Worm (Caenorhabditis elegans) whole organism, L4 larva: ENCODE results near the gene T20B3.14.

Source experiments
- F37D6.2 ChIP-seq: sonication (generic microtip); optimal IDR thresholded peaks from 2 replicates; lab custom pipeline; 2016; ENCODE audit warnings: mild to moderate bottlenecking, missing genetic modification characterization, missing compliant biosample characterization
- F44E2.7 ChIP-seq: fragments of 200-800 bp; sonication (Bioruptor generic); IDR thresholded peaks from 2 replicates; pipeline ENCODE4 v2.1.2; 2022; ENCODE audit warnings: missing genetic modification characterization, missing compliant biosample characterization
- F49E8.2 ChIP-seq: sonication (generic microtip); optimal IDR thresholded peaks from 2 replicates; lab custom pipeline; 2016; ENCODE audit warnings: missing compliant biosample characterization, mild to moderate bottlenecking, missing genetic modification characterization, borderline replicate concordance
- R02D3.7 ChIP-seq: fragments of 150-350 bp; sonication (generic microtip); optimal IDR thresholded peaks from 3 replicates; lab custom pipeline; 2014; ENCODE audit warnings: missing biosample characterization, missing genetic modification characterization
- T20F7.1 ChIP-seq: fragments of 200-800 bp; sonication (Bioruptor generic); optimal IDR thresholded peaks from 2 replicates; lab custom pipeline; 2018; ENCODE audit warnings: mild to moderate bottlenecking, missing genetic modification characterization, missing compliant biosample characterization
- ZK546.5 ChIP-seq, 2 experiments: sonication (generic microtip); optimal IDR thresholded peaks; 2 replicates each; lab custom pipeline; 2017; ENCODE audit warnings: missing biosample characterization in 2 of 2, missing genetic modification characterization in 2 of 2
- aha-1 ChIP-seq: fragments of 150-350 bp; peaks from one replicate; lab custom pipeline; 2014; ENCODE audit warnings: missing biosample characterization, missing genetic modification characterization
- ama-1 ChIP-seq: fragments of 150-350 bp; optimal IDR thresholded peaks from 2 replicates; lab custom pipeline; 2014; ENCODE audit warnings: inconsistent platforms, mixed read lengths
- ceh-20 ChIP-seq: fragments of 200-800 bp; sonication (Bioruptor generic); IDR thresholded peaks from 2 replicates; pipeline ENCODE4 v1.3.6; 2022; ENCODE audit warnings: missing genetic modification reagents, missing genetic modification characterization, missing compliant biosample characterization
- ceh-28 ChIP-seq: fragments of 150-350 bp; optimal IDR thresholded peaks from 2 replicates; lab custom pipeline; 2014; ENCODE audit warnings: missing biosample characterization, missing genetic modification reagents, missing genetic modification characterization
- ceh-32 ChIP-seq: sonication (generic microtip); optimal IDR thresholded peaks from 2 replicates; lab custom pipeline; 2016; ENCODE audit warnings: mild to moderate bottlenecking, missing genetic modification characterization, missing compliant biosample characterization; ENCODE audit not compliant: poor library complexity
- ceh-82 ChIP-seq: sonication (generic microtip); optimal IDR thresholded peaks from 2 replicates; lab custom pipeline; 2017; ENCODE audit warnings: missing biosample characterization, missing genetic modification characterization
- ctbp-1 ChIP-seq: fragments of 200-800 bp; sonication (Bioruptor generic); IDR thresholded peaks from 2 replicates; pipeline ENCODE4 v1.3.6; 2022; ENCODE audit warnings: missing genetic modification reagents, missing genetic modification characterization, missing compliant biosample characterization
- dve-1 ChIP-seq: sonication (generic microtip); optimal IDR thresholded peaks from 2 replicates; lab custom pipeline; 2017; ENCODE audit warnings: antibody characterized with exemption, mild to moderate bottlenecking, missing genetic modification characterization, missing compliant biosample characterization; ENCODE audit not compliant: insufficient read depth
- gei-8 ChIP-seq: fragments of 200-800 bp; sonication (Bioruptor generic); optimal IDR thresholded peaks from 2 replicates; lab custom pipeline; 2018; ENCODE audit warnings: mild to moderate bottlenecking, missing genetic modification characterization, missing compliant biosample characterization
- hif-1 ChIP-seq, 2 experiments: sonication (generic microtip); optimal IDR thresholded peaks; 2 replicates each; lab custom pipeline; 2016 to 2017; ENCODE audit warnings: missing compliant biosample characterization in 2 of 2, missing genetic modification characterization in 2 of 2, missing genetic modification reagents in 2 of 2, missing genotype in 2 of 2, mild to moderate bottlenecking in 1 of 2
- hlh-11 ChIP-seq: fragments of 200-800 bp; sonication (Bioruptor generic); optimal IDR thresholded peaks from 2 replicates; lab custom pipeline; 2018; ENCODE audit warnings: mild to moderate bottlenecking, missing genetic modification characterization, missing compliant biosample characterization
- hlh-30 ChIP-seq: sonication (generic microtip); optimal IDR thresholded peaks from 2 replicates; lab custom pipeline; 2017; ENCODE audit warnings: antibody characterized with exemption, mild to moderate bottlenecking, missing genetic modification characterization, missing compliant biosample characterization; ENCODE audit not compliant: insufficient read depth
- jun-1 ChIP-seq: fragments of 150-350 bp; optimal IDR thresholded peaks from 2 replicates; lab custom pipeline; 2014; ENCODE audit warnings: missing biosample characterization, missing genetic modification reagents, missing genetic modification characterization
- lim-7 ChIP-seq: fragments of 200-800 bp; sonication (Bioruptor generic); IDR thresholded peaks from 2 replicates; pipeline ENCODE4 v1.3.6; 2022; ENCODE audit warnings: missing genetic modification characterization, missing compliant biosample characterization
- lin-15B ChIP-seq: fragments of 150-350 bp; sonication (generic microtip); optimal IDR thresholded peaks from 3 replicates; lab custom pipeline; 2014; ENCODE audit warnings: missing biosample characterization, missing genetic modification characterization
- lsy-2 ChIP-seq, 2 experiments: fragments of 150-350 bp in 1 of 2; sonication (generic microtip) in 1 of 2; optimal IDR thresholded peaks; 2 replicates each; lab custom pipeline; 2014 to 2017; ENCODE audit warnings: missing biosample characterization in 2 of 2, missing genetic modification characterization in 2 of 2
- mdl-1 ChIP-seq, 2 experiments: fragments of 150-350 bp in 1 of 2; sonication (generic microtip) in 1 of 2; optimal IDR thresholded peaks; 2 replicates each; lab custom pipeline; 2014 to 2017; ENCODE audit warnings: missing biosample characterization in 2 of 2, missing genetic modification characterization in 2 of 2
- mes-2 ChIP-seq: sonication (generic microtip); optimal IDR thresholded peaks from 2 replicates; lab custom pipeline; 2016; ENCODE audit warnings: missing genotype, mild to moderate bottlenecking, missing genetic modification characterization, missing compliant biosample characterization; ENCODE audit not compliant: poor library complexity, severe bottlenecking
- mxl-2 ChIP-seq: fragments of 200-800 bp; sonication (Bioruptor generic); conservative IDR thresholded peaks from 2 replicates; pipeline ENCODE4 v1.3.6; 2022; ENCODE audit warnings: missing genetic modification reagents, missing genetic modification characterization, missing compliant biosample characterization
- nhr-10 ChIP-seq: fragments of 150-350 bp; optimal IDR thresholded peaks from 2 replicates; lab custom pipeline; 2014; ENCODE audit warnings: missing biosample characterization, missing genetic modification characterization
- nhr-25 ChIP-seq: sonication (generic microtip); optimal IDR thresholded peaks from 2 replicates; lab custom pipeline; 2017; ENCODE audit warnings: missing genetic modification characterization, mild to moderate bottlenecking, missing compliant biosample characterization, antibody characterized with exemption, moderate library complexity, borderline replicate concordance; ENCODE audit not compliant: insufficient read depth
- nhr-6 ChIP-seq: fragments of 150-350 bp; optimal IDR thresholded peaks from 2 replicates; lab custom pipeline; 2014; ENCODE audit warnings: missing biosample characterization, missing genetic modification characterization
- pha-4 ChIP-seq, 2 experiments: fragments of 150-350 bp in 1 of 2; fragments of 200-800 bp in 1 of 2; sonication (Bioruptor generic) in 1 of 2; IDR thresholded peaks in 1 of 2; optimal IDR thresholded peaks in 1 of 2; 2 replicates each; pipeline versions ENCODE4 v1.3.6 to Lab custom; 2014 to 2022; ENCODE audit warnings: missing genetic modification characterization in 2 of 2, missing genetic modification reagents in 2 of 2, missing biosample characterization in 1 of 2, missing compliant biosample characterization in 1 of 2
- php-3 ChIP-seq: fragments of 200-800 bp; sonication (Bioruptor generic); IDR thresholded peaks from 2 replicates; pipeline ENCODE4 v1.3.6; 2022; ENCODE audit warnings: missing genetic modification reagents, missing genetic modification characterization, missing compliant biosample characterization
- rbr-2 ChIP-seq: sonication (generic microtip); optimal IDR thresholded peaks from 2 replicates; lab custom pipeline; 2016; ENCODE audit warnings: missing genotype, missing genetic modification characterization, missing compliant biosample characterization
- skn-1 ChIP-seq: fragments of 150-350 bp; optimal IDR thresholded peaks from 2 replicates; lab custom pipeline; 2014; ENCODE audit warnings: missing biosample characterization, missing genetic modification characterization
- snpc-1.2 ChIP-seq: fragments of 200-800 bp; sonication (Bioruptor generic); IDR thresholded peaks from 2 replicates; pipeline ENCODE4 v1.3.6; 2022; ENCODE audit warnings: missing genetic modification reagents, missing genetic modification characterization, missing compliant biosample characterization
- spr-3 ChIP-seq: fragments of 200-800 bp; sonication (Bioruptor generic); optimal IDR thresholded peaks from 2 replicates; lab custom pipeline; 2018; ENCODE audit warnings: mild to moderate bottlenecking, missing genetic modification characterization, missing compliant biosample characterization
- unc-130 ChIP-seq: sonication (generic microtip); optimal IDR thresholded peaks from 2 replicates; lab custom pipeline; 2016; ENCODE audit warnings: missing genetic modification reagents, missing genetic modification characterization, missing compliant biosample characterization
- unc-62 ChIP-seq, 3 experiments: fragments of 150-350 bp in 1 of 3; sonication (generic microtip); optimal IDR thresholded peaks in 2 of 3; peaks in 1 of 3; 1 replicate in 1 of 3; 2 replicates in 2 of 3; lab custom pipeline; 2014 to 2017; ENCODE audit warnings: missing biosample characterization in 3 of 3, missing genetic modification characterization in 3 of 3, missing genetic modification reagents in 3 of 3, missing genotype in 1 of 3
- zag-1 ChIP-seq: fragments of 150-350 bp; optimal IDR thresholded peaks from 2 replicates; lab custom pipeline; 2014; ENCODE audit warnings: missing biosample characterization, missing genetic modification characterization
- zip-11 ChIP-seq: fragments of 200-800 bp; sonication (Bioruptor generic); IDR thresholded peaks from 2 replicates; pipeline ENCODE4 v1.3.6; 2022; ENCODE audit warnings: missing genetic modification characterization, missing compliant biosample characterization
- zip-2 ChIP-seq: fragments of 150-350 bp; optimal IDR thresholded peaks from 2 replicates; lab custom pipeline; 2014; ENCODE audit warnings: missing biosample characterization, missing genetic modification characterization
- ztf-11 ChIP-seq: fragments of 150-350 bp; optimal IDR thresholded peaks from 2 replicates; lab custom pipeline; 2014; ENCODE audit warnings: missing biosample characterization, missing genetic modification characterization
- ztf-7 ChIP-seq: fragments of 150-350 bp; optimal IDR thresholded peaks from 2 replicates; lab custom pipeline; 2014; ENCODE audit warnings: missing biosample characterization, missing genetic modification characterization

T20B3.14 gene

DNA sequence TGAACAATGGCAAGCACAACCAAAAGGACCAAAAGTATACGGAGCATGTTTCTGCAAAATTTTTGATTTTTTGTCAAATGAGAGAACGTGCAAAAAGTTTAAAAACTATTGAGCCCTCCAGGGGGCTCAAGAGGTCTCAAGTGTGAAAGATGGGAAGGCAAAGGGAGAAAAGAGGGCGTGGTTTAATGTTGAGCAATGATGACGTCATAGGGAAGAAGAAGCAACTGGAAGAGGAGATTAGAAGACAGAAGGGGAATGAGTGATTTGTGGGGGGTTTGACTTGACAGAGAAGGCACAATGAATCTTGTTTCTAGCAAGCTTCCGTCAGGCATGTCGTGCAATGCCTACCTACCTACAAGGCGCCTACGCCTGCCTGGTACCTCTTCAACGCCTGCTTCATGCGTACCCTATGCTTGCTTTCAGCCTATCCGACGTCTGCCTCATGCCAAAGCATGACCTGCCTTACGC lies at the start of gene T20B3.14:
T20B3.14 (minus strand) TSS at position 51 of the 468 bp plus-strand sequence.
- peak in 1 of 2 experiments; percentile 35 for TF ChIP-seq hif-1 (tag; optimal IDR thresholded peaks at IDR 0.05; lab: Kevin White, UChicago)
- TF ChIP-seq ceh-20, result 0 out of 2 replicates have a peak, but pooled peaks have one; percentile 46
- TF ChIP-seq unc-130 (GFP tag; lab: Kevin White, UChicago), result no peak
- no peak for TF ChIP-seq ZK546.5 (tag; optimal IDR thresholded peaks at IDR 0.05; lab: Kevin White, UChicago)
- TF ChIP-seq nhr-10 (tag; lab: Kevin White, UChicago), result no peak
- no peak for TF ChIP-seq nhr-25 (tag; lab: Kevin White, UChicago)
- no peak for TF ChIP-seq hlh-30 (tag; lab: Kevin White, UChicago)
- no peak for TF ChIP-seq lim-7
- TF ChIP-seq zip-2 (tag; lab: Kevin White, UChicago), result no peak
- peak in 1 of 2 experiments; percentile 71 for TF ChIP-seq unc-62 (GFP tag; optimal IDR thresholded peaks at IDR 0.05 in 1 of 2; lab: Kevin White, UChicago)
- no peak for TF ChIP-seq unc-62 (tag; optimal IDR thresholded peaks at IDR 0.05; lab: Kevin White, UChicago)
- no peak for TF ChIP-seq F44E2.7 (GFP tag; lab: Robert Waterston, UW)
- TF ChIP-seq jun-1, result no peak
- peak; percentile 63 for TF ChIP-seq aha-1 (tag; lab: Kevin White, UChicago)
- TF ChIP-seq ceh-32 (tag; lab: Kevin White, UChicago), result no peak
- no peak for TF ChIP-seq nhr-6 (tag; lab: Kevin White, UChicago)
- no peak for TF ChIP-seq ztf-7 (tag; lab: Kevin White, UChicago)

DNA sequence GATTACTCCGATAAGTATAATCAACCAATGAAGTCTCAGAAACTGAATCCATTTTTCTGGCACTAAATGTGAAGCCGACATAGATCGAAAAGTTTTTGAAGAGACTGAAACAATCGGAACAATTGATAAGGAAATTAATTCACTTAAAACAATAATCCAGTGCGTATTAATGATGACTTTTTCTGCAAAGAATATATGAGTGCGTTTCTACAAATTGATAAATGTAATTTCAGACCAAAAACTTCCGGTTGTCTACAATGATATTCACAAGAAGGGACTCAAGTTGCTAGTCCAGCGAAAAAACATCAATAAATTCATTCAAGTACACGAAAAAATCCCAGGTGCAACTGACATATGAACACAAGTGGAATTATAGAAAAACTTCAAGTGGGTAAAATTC lies 48.6 kb upstream of the T20B3.14 start, which contains the start of gene clec-33:
clec-33 (minus strand) TSS at position 101 of the 400 bp plus-strand sequence.
- TF ChIP-seq jun-1, result no peak
- TF ChIP-seq mdl-1 (tag; optimal IDR thresholded peaks at IDR 0.05; lab: Kevin White, UChicago), result no peak
- no peak for TF ChIP-seq rbr-2 (tag; lab: Kevin White, UChicago)
- TF ChIP-seq hlh-30 (tag; lab: Kevin White, UChicago), result no peak
- TF ChIP-seq T20F7.1 (GFP tag; lab: Kevin White, UChicago), result no peak
- TF ChIP-seq ztf-7 (tag; lab: Kevin White, UChicago), result no peak
- no peak for TF ChIP-seq ZK546.5 (tag; optimal IDR thresholded peaks at IDR 0.05; lab: Kevin White, UChicago)
- no peak for TF ChIP-seq php-3 (GFP tag; lab: Robert Waterston, UW)
- no peak for TF ChIP-seq ctbp-1 (GFP tag; lab: Robert Waterston, UW)
- no peak for TF ChIP-seq lin-15B (tag; lab: Kevin White, UChicago)
- TF ChIP-seq F49E8.2 (tag; lab: Kevin White, UChicago), result no peak
- no peak for TF ChIP-seq ceh-82 (tag; lab: Kevin White, UChicago)
- no peak for TF ChIP-seq ceh-28 (tag; lab: Kevin White, UChicago)
- no peak for TF ChIP-seq dve-1 (tag; lab: Kevin White, UChicago)
- TF ChIP-seq R02D3.7 (tag; lab: Kevin White, UChicago), result no peak
- no peak for TF ChIP-seq gei-8 (GFP tag; lab: Kevin White, UChicago)

DNA sequence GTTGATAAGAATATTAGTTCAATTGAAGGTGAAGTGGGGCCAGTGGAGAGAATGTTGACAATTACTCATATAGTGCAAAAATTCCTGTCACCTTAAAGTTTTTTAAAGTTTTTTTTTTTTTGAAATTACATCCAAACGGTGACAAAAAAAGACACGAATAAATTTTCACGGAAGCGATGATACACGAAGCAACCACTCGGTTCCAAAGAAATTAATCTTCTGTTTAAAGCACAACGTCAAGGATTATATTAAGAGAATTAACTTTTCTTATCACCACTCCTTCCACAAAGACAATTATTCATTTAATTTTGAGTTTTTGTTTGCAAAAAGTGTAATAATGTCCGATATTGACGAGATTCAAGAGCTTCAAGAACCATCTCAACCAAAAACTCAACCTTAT lies 44.3 kb upstream of the T20B3.14 start, which contains the start of gene clec-28:
clec-28 (plus strand) TSS at position 301 of the 400 bp plus-strand sequence.
- TF ChIP-seq skn-1 (tag; lab: Kevin White, UChicago), result no peak
- TF ChIP-seq nhr-25 (tag; lab: Kevin White, UChicago), result no peak
- TF ChIP-seq F37D6.2, result no peak
- no peak for TF ChIP-seq ztf-11 (tag; lab: Kevin White, UChicago)
- no peak for TF ChIP-seq spr-3
- no peak for TF ChIP-seq lsy-2 (tag; optimal IDR thresholded peaks at IDR 0.05; lab: Kevin White, UChicago)
- TF ChIP-seq pha-4 (GFP tag; IDR thresholded peaks at IDR 0.05; lab: Robert Waterston, UW), result no peak
- TF ChIP-seq pha-4 (tag; optimal IDR thresholded peaks at IDR 0.05; lab: Kevin White, UChicago), result no peak
- TF ChIP-seq ztf-7 (tag; lab: Kevin White, UChicago), result no peak
- TF ChIP-seq snpc-1.2 (GFP tag; lab: Robert Waterston, UW), result no peak
- no peak for TF ChIP-seq ceh-20
- no peak for TF ChIP-seq ama-1
- no peak for TF ChIP-seq hlh-11 (tag; lab: Kevin White, UChicago)
- no peak for TF ChIP-seq zag-1 (tag; lab: Kevin White, UChicago)
- TF ChIP-seq mxl-2 (GFP tag; lab: Robert Waterston, UW), result no peak
- TF ChIP-seq hif-1 (tag; optimal IDR thresholded peaks at IDR 0.05; lab: Kevin White, UChicago), result no peak
- TF ChIP-seq php-3 (GFP tag; lab: Robert Waterston, UW), result no peak
- no peak for TF ChIP-seq zip-11 (GFP tag; lab: Robert Waterston, UW)
- no peak for TF ChIP-seq mes-2
